Worm (Caenorhabditis elegans): ENCODE results near the gene dlc-2.

dlc-2 gene

DNA sequence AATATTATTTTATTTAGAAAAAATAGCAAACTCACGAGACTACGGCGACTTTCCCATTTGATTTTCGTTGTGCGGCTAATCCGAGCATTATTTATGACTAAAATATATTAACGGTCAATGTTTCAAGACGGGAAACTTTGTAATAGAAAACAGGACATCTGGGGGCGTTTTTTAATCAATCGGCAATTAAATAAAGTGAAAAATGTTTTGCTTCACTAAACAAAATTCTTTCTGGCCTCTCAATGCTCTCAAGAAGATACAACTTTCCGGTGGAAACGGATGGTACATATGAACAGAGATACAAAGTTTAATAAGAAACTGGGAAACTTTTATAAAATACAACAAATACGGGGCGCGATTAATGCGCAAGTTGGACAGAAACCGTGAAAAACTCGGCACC lies 39.5 kb upstream of the dlc-2 start, which contains the start of gene B0001.2:
Gene B0001.2 (minus strand): TSS at position 101 of the 400 bp plus-strand sequence.
- no peak for TF ChIP-seq ahr-1 (tag; optimal IDR thresholded peaks at IDR 0.05)
- no peak for TF ChIP-seq rnt-1 (tag; optimal IDR thresholded peaks at IDR 0.05)
- TF ChIP-seq elt-2 (tag; optimal IDR thresholded peaks at IDR 0.05), result no peak
- no peak for TF ChIP-seq gmeb-2 (tag; optimal IDR thresholded peaks at IDR 0.05)
- no peak for TF ChIP-seq ttx-3 (tag; optimal IDR thresholded peaks at IDR 0.05)

DNA sequence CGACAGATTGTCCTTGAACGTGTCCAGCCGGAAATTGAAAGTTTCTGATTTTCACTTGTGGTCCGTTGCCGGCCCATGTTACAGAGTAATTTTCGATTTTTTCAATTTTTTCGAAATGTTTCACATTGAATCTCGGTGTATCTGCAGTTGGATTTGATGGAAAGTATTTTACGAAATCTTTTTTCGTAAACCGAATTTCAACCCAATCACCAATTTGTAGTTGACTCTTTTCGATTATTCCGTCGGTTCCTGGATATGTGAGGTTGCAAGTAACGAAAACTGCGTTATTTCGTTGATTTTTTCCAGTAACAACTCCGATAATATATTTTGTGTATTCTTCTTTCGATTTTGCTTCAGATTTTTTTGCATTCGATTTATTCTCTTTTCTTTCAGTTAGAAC lies 38.2 kb upstream of the dlc-2 start:
- TF ChIP-seq ets-4 (tag; optimal IDR thresholded peaks at IDR 0.05) (no peak), unc-55 (GFP tag; optimal IDR thresholded peaks at IDR 0.05) (no peak), ref-2 (tag; optimal IDR thresholded peaks at IDR 0.05) (no peak), ceh-18 (tag; optimal IDR thresholded peaks at IDR 0.05) (no peak), tbx-2 (tag; optimal IDR thresholded peaks at IDR 0.05) (no peak), nhr-11 (tag; optimal IDR thresholded peaks at IDR 0.05) (no peak), pros-1 (tag; optimal IDR thresholded peaks at IDR 0.05) (no peak), npax-4 (tag; optimal IDR thresholded peaks at IDR 0.05) (no peak), hlh-15 (tag; optimal IDR thresholded peaks at IDR 0.05) (no peak), pha-4 (tag; optimal IDR thresholded peaks at IDR 0.05) (no peak), hlh-13 (GFP tag; optimal IDR thresholded peaks at IDR 0.05) (no peak), elt-4 (tag; optimal IDR thresholded peaks at IDR 0.05) (no peak), madf-2 (tag; optimal IDR thresholded peaks at IDR 0.05) (no peak), sox-2 (GFP tag; IDR thresholded peaks at IDR 0.05) (no peak), ceh-31 (tag; optimal IDR thresholded peaks at IDR 0.05) (no peak), unc-42 (tag; optimal IDR thresholded peaks at IDR 0.05) (no peak), pha-2 (tag; optimal IDR thresholded peaks at IDR 0.05) (no peak), tbx-7 (tag; optimal IDR thresholded peaks at IDR 0.05) (no peak), K02D7.2 (tag; optimal IDR thresholded peaks at IDR 0.05) (no peak), fkh-6 (tag; optimal IDR thresholded peaks at IDR 0.05) (no peak)

ce11 chrIV:12145681-12146080 lies 34.3 kb upstream of the dlc-2 start, which contains the start of gene B0001.3:
Gene B0001.3 (minus strand): TSS chrIV:12145735.
- TF ChIP-seq ttx-3 (tag; optimal IDR thresholded peaks at IDR 0.05) (no peak), ets-4 (tag; optimal IDR thresholded peaks at IDR 0.05) (no peak), ref-2 (tag; optimal IDR thresholded peaks at IDR 0.05) (no peak), sox-2 (GFP tag; IDR thresholded peaks at IDR 0.05) (no peak), ceh-30 (tag; optimal IDR thresholded peaks at IDR 0.05) (no peak), syd-9 (tag; optimal IDR thresholded peaks at IDR 0.05) (no peak), eyg-1 (tag; optimal IDR thresholded peaks at IDR 0.05) (no peak), gmeb-2 (tag; optimal IDR thresholded peaks at IDR 0.05) (no peak)

DNA sequence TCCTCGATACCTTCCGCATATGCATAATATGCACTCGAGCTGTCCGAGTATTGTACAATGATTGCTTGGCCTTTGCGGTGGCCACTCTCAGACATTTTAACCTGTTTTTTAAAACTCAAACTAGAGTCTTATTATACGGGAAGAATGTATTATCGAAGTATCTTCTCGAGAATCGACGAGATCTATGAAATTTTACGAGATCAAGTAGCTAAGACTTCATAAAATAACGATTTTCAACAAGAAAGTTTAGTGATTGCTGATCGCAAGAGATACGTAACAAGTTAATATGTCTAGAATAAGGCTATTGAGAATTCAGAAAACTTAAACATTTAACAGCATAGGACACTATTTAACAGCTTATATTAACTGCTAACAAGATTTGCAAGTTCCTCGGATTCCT lies 31.9 kb upstream of the dlc-2 start, which contains the start of gene B0001.5:
Gene B0001.5 (minus strand): TSS at position 101 of the 400 bp plus-strand sequence.
- TF ChIP-seq pros-1 (tag; optimal IDR thresholded peaks at IDR 0.05) (no peak), sox-2 (GFP tag; IDR thresholded peaks at IDR 0.05) (no peak), lin-11 (tag; optimal IDR thresholded peaks at IDR 0.05) (no peak), C08G9.2 (tag; optimal IDR thresholded peaks at IDR 0.05) (no peak), ttx-3 (tag; optimal IDR thresholded peaks at IDR 0.05) (no peak), pha-4 (tag; optimal IDR thresholded peaks at IDR 0.05) (no peak), pat-9 (tag; optimal IDR thresholded peaks at IDR 0.05) (no peak)

ce11 chrIV:12140959-12141358 lies 29.6 kb upstream of the dlc-2 start, which contains the start of gene B0001.8:
Gene B0001.8 (minus strand): TSS chrIV:12141059.
- TF ChIP-seq sox-2 (GFP tag; IDR thresholded peaks at IDR 0.05) (no peak), pros-1 (tag; optimal IDR thresholded peaks at IDR 0.05) (no peak), eyg-1 (tag; optimal IDR thresholded peaks at IDR 0.05) (no peak), nfya-1 (tag; optimal IDR thresholded peaks at IDR 0.05) (no peak), pat-9 (tag; optimal IDR thresholded peaks at IDR 0.05) (no peak), ttx-3 (tag; optimal IDR thresholded peaks at IDR 0.05) (no peak), dmd-4 (tag; optimal IDR thresholded peaks at IDR 0.05; ENCODE audit: borderline replicate concordance) (no peak), ceh-6 (GFP tag; optimal IDR thresholded peaks at IDR 0.05) (no peak), unc-55 (GFP tag; optimal IDR thresholded peaks at IDR 0.05) (no peak)
